Fruit fly (Drosophila melanogaster): ENCODE results near the gene Rab9.

The Rab9 gene

dm6 chr2L:19438685-19439597 lies 6.6 kb downstream of the Rab9 start:
- no peak for TF ChIP-seq Ets98B (GFP tag; IDR thresholded peaks at IDR 0.05)
- peak; percentile 22 for TF ChIP-seq CG9948 (tag; optimal IDR thresholded peaks at IDR 0.05)
- TF ChIP-seq CG15710 (tag; optimal IDR thresholded peaks at IDR 0.05): peak; percentile 35
- TF ChIP-seq CG8159 (tag; optimal IDR thresholded peaks at IDR 0.05): peak; percentile 40
- TF ChIP-seq CG8301 (tag; optimal IDR thresholded peaks at IDR 0.05): peak; percentile 33
- TF ChIP-seq gl (tag; optimal IDR thresholded peaks at IDR 0.05): no peak
- TF ChIP-seq CG14655 (GFP tag; optimal IDR thresholded peaks at IDR 0.05): peak; percentile 17
- no peak for TF ChIP-seq CG10348 (GFP tag; IDR thresholded peaks at IDR 0.05)
- TF ChIP-seq CG12605 (GFP tag; IDR thresholded peaks at IDR 0.05): no peak
- peak; percentile 41 for TF ChIP-seq Snoo (tag; optimal IDR thresholded peaks at IDR 0.05)
- TF ChIP-seq D1 (tag; optimal IDR thresholded peaks at IDR 0.05): no peak
- TF ChIP-seq CG34367 (tag; optimal IDR thresholded peaks at IDR 0.05): no peak
- peak; percentile 9 for TF ChIP-seq Pif1A (GFP tag; optimal IDR thresholded peaks at IDR 0.05)
- no peak for TF ChIP-seq CG17806 (tag; optimal IDR thresholded peaks at IDR 0.05)
- no peak for TF ChIP-seq rn (GFP tag; IDR thresholded peaks at IDR 0.05)
- TF ChIP-seq CG32121 (GFP tag; IDR thresholded peaks at IDR 0.05): no peak
- TF ChIP-seq fd96Ca (GFP tag; IDR thresholded peaks at IDR 0.05): peak; percentile 51; the same call in 1 of the 3 replicates
- TF ChIP-seq CG13204 (GFP tag; optimal IDR thresholded peaks at IDR 0.05): no peak
- TF ChIP-seq EcR (GFP tag; optimal IDR thresholded peaks at IDR 0.05): peak; percentile 82
- no peak; the same call in 2 of the 3 replicates for TF ChIP-seq CG4496 (GFP tag; IDR thresholded peaks at IDR 0.05)
- TF ChIP-seq Pif1B (GFP tag; optimal IDR thresholded peaks at IDR 0.05): no peak

- TF ChIP-seq CG9948 (tag; optimal IDR thresholded peaks at IDR 0.05) (peak; percentile 48), Ets98B (GFP tag; IDR thresholded peaks at IDR 0.05) (peak; percentile 21), CG4496 (GFP tag; IDR thresholded peaks at IDR 0.05) (peak; percentile 47; the same call in 1 of the 3 replicates), Snoo (tag; optimal IDR thresholded peaks at IDR 0.05) (peak; percentile 40), D1 (tag; optimal IDR thresholded peaks at IDR 0.05) (no peak), CG8301 (tag; optimal IDR thresholded peaks at IDR 0.05) (no peak), CG15710 (tag; optimal IDR thresholded peaks at IDR 0.05) (peak; percentile 43), Pif1A (GFP tag; optimal IDR thresholded peaks at IDR 0.05) (peak; percentile 49), CG32121 (GFP tag; IDR thresholded peaks at IDR 0.05) (no peak), CG13204 (GFP tag; optimal IDR thresholded peaks at IDR 0.05) (no peak), fd96Ca (GFP tag; IDR thresholded peaks at IDR 0.05) (no peak), CG17806 (tag; optimal IDR thresholded peaks at IDR 0.05) (peak; percentile 61), rn (GFP tag; IDR thresholded peaks at IDR 0.05) (0 out of 2 replicates have a peak, but pooled peaks have one; percentile 21), CG8159 (tag; optimal IDR thresholded peaks at IDR 0.05) (peak; percentile 64), CG14655 (GFP tag; optimal IDR thresholded peaks at IDR 0.05) (no peak), CG10348 (GFP tag; IDR thresholded peaks at IDR 0.05) (no peak), gl (tag; optimal IDR thresholded peaks at IDR 0.05) (no peak), CG34367 (tag; optimal IDR thresholded peaks at IDR 0.05) (peak; percentile 49), EcR (GFP tag; optimal IDR thresholded peaks at IDR 0.05) (no peak), Pif1B (GFP tag; optimal IDR thresholded peaks at IDR 0.05) (no peak), CG12605 (GFP tag; IDR thresholded peaks at IDR 0.05) (no peak)
These were observed 7.3 kb downstream of the Rab9 start for dm6 chr2L:19439598-19440230.

- no peak for TF ChIP-seq Pif1A (GFP tag; optimal IDR thresholded peaks at IDR 0.05)
- no peak for TF ChIP-seq CG13204 (GFP tag; optimal IDR thresholded peaks at IDR 0.05)
- no peak for TF ChIP-seq Ets98B (GFP tag; IDR thresholded peaks at IDR 0.05)
- no peak for TF ChIP-seq EcR (GFP tag; optimal IDR thresholded peaks at IDR 0.05)
- peak; percentile 4 for TF ChIP-seq Pif1B (GFP tag; optimal IDR thresholded peaks at IDR 0.05)
These were observed 7.9 kb downstream of the Rab9 start for dm6 chr2L:19440285-19440684.

- TF ChIP-seq CG14655 (GFP tag; optimal IDR thresholded peaks at IDR 0.05) (no peak), D1 (tag; optimal IDR thresholded peaks at IDR 0.05) (no peak), Snoo (tag; optimal IDR thresholded peaks at IDR 0.05) (peak; percentile 18), CG17806 (tag; optimal IDR thresholded peaks at IDR 0.05) (no peak), CG32121 (GFP tag; IDR thresholded peaks at IDR 0.05) (no peak), Pif1A (GFP tag; optimal IDR thresholded peaks at IDR 0.05) (no peak), CG34367 (tag; optimal IDR thresholded peaks at IDR 0.05) (no peak), fd96Ca (GFP tag; IDR thresholded peaks at IDR 0.05) (peak; percentile 47; the same call in 1 of the 3 replicates), Pif1B (GFP tag; optimal IDR thresholded peaks at IDR 0.05) (no peak), CG12605 (GFP tag; IDR thresholded peaks at IDR 0.05) (no peak), EcR (GFP tag; optimal IDR thresholded peaks at IDR 0.05) (peak; percentile 99), gl (tag; optimal IDR thresholded peaks at IDR 0.05) (no peak), CG9948 (tag; optimal IDR thresholded peaks at IDR 0.05) (no peak), CG8159 (tag; optimal IDR thresholded peaks at IDR 0.05) (no peak), CG4496 (GFP tag; IDR thresholded peaks at IDR 0.05) (no peak; the same call in 2 of the 3 replicates), CG15710 (tag; optimal IDR thresholded peaks at IDR 0.05) (peak; percentile 25), CG10348 (GFP tag; IDR thresholded peaks at IDR 0.05) (no peak), Ets98B (GFP tag; IDR thresholded peaks at IDR 0.05) (peak; percentile 14), rn (GFP tag; IDR thresholded peaks at IDR 0.05) (no peak), CG13204 (GFP tag; optimal IDR thresholded peaks at IDR 0.05) (no peak), CG8301 (tag; optimal IDR thresholded peaks at IDR 0.05) (no peak)
These were observed 8.4 kb downstream of the Rab9 start for dm6 chr2L:19440732-19441131.

- TF ChIP-seq CG4496 (GFP tag; IDR thresholded peaks at IDR 0.05) (peak; percentile 44; the same call in 1 of the 3 replicates), fd96Ca (GFP tag; IDR thresholded peaks at IDR 0.05) (peak; percentile 78), CG12605 (GFP tag; IDR thresholded peaks at IDR 0.05) (0 out of 2 replicates have a peak, but pooled peaks have one; percentile 10), Pif1A (GFP tag; optimal IDR thresholded peaks at IDR 0.05) (no peak), CG15710 (tag; optimal IDR thresholded peaks at IDR 0.05) (no peak), CG32121 (GFP tag; IDR thresholded peaks at IDR 0.05) (peak; percentile 22; the same call in 1 of the 2 replicates), Ets98B (GFP tag; IDR thresholded peaks at IDR 0.05) (peak; percentile 38), rn (GFP tag; IDR thresholded peaks at IDR 0.05) (peak; percentile 25; the same call in 1 of the 2 replicates)
These were observed 9.0 kb downstream of the Rab9 start for dm6 chr2L:19441339-19441738.

Measured in whole organism, pupa.